Worm (Caenorhabditis elegans) whole organism, L3 larva: ENCODE data around the gene ced-11.
A peak's percentile ranks its signal among the peaks of the same experiment; 100 is the strongest.

ENCODE experiments used
- ZK546.5 ChIP-seq: sonication (generic microtip); optimal IDR thresholded peaks from 2 replicates; lab custom pipeline; 2017; ENCODE audit warnings: missing biosample characterization, missing genetic modification characterization
- egl-5 ChIP-seq: fragments of 150-350 bp; optimal IDR thresholded peaks from 2 replicates; lab custom pipeline; 2017; ENCODE audit warnings: missing biosample characterization, missing genetic modification reagents, missing genetic modification characterization, inconsistent platforms
- elt-3 ChIP-seq, 3 experiments: fragments of 150-350 bp in 1 of 3; sonication (generic microtip) in 2 of 3; optimal IDR thresholded peaks; 2 replicates in 2 of 3; 4 replicates in 1 of 3; lab custom pipeline; 2014 to 2017; ENCODE audit warnings: missing biosample characterization in 3 of 3, missing genetic modification characterization in 3 of 3
- nhr-11 ChIP-seq: fragments of 150-350 bp; optimal IDR thresholded peaks from 2 replicates; lab custom pipeline; 2014; ENCODE audit warnings: missing biosample characterization, missing genetic modification characterization
- nhr-23 ChIP-seq: fragments of 150-350 bp; optimal IDR thresholded peaks from 2 replicates; lab custom pipeline; 2014; ENCODE audit warnings: missing biosample characterization, missing genetic modification reagents, missing genetic modification characterization
- pha-4 ChIP-seq: fragments of 150-350 bp; optimal IDR thresholded peaks from 2 replicates; lab custom pipeline; 2014; ENCODE audit warnings: missing biosample characterization, missing genetic modification reagents, missing genetic modification characterization

ced-11 gene

ce11 chrIII:9173239-9173638 lies 53.9 kb downstream of the ced-11 start:
- TF ChIP-seq nhr-23 (tag; lab: Kevin White, UChicago), result no peak
- TF ChIP-seq egl-5 (tag; lab: Kevin White, UChicago), result peak; percentile 2
- no peak for TF ChIP-seq ZK546.5
- TF ChIP-seq nhr-11 (tag; lab: Kevin White, UChicago), result no peak
- peak in 1 of 3 experiments; percentile 27 for TF ChIP-seq elt-3 (tag; optimal IDR thresholded peaks at IDR 0.05; lab: Kevin White, UChicago)
- TF ChIP-seq pha-4 (tag; lab: Kevin White, UChicago), result no peak
- TF ChIP-seq, all 47 proteins: peak for 2
